Fruit fly (Drosophila melanogaster): ENCODE results near the gene bru3.

The bru3 gene

dm6 chr3L:13660582-13660981 is 142.6 kb downstream of the bru3 start:
- no peak for TF ChIP-seq tna (GFP tag; IDR thresholded peaks at IDR 0.05; ENCODE audit: partially characterized antibody)
- TF ChIP-seq sob (GFP tag; IDR thresholded peaks at IDR 0.05): no peak
- TF ChIP-seq jing (GFP tag; optimal IDR thresholded peaks at IDR 0.05): no peak
- no peak for TF ChIP-seq CG17829 (tag; optimal IDR thresholded peaks at IDR 0.05)
- no peak for TF ChIP-seq Dip2 (GFP tag; IDR thresholded peaks at IDR 0.05)
- no peak for TF ChIP-seq bowl (GFP tag; IDR thresholded peaks at IDR 0.05)
- TF ChIP-seq CG12155 (GFP tag; optimal IDR thresholded peaks at IDR 0.05): no peak
- TF ChIP-seq nerfin-1 (tag; optimal IDR thresholded peaks at IDR 0.05): peak; percentile 15
- no peak for TF ChIP-seq CG11398 (GFP tag; optimal IDR thresholded peaks at IDR 0.05)
- peak; percentile 6 for TF ChIP-seq Ets65A (GFP tag)
- no peak for TF ChIP-seq CoRest (tag; optimal IDR thresholded peaks at IDR 0.05)
- TF ChIP-seq CG8944 (GFP tag; optimal IDR thresholded peaks at IDR 0.05): no peak
- TF ChIP-seq tio (GFP tag; optimal IDR thresholded peaks at IDR 0.05): no peak
- no peak for TF ChIP-seq CG12104 (GFP tag; optimal IDR thresholded peaks at IDR 0.05)
- no peak for TF ChIP-seq CG4854 (GFP tag; optimal IDR thresholded peaks at IDR 0.05)
- peak; percentile 89 for TF ChIP-seq pros (GFP tag; optimal IDR thresholded peaks at IDR 0.05)
- no peak for TF ChIP-seq Nf-YA (GFP tag; IDR thresholded peaks at IDR 0.05)
- no peak for TF ChIP-seq twi (tag; optimal IDR thresholded peaks at IDR 0.05)
- no peak for TF ChIP-seq CG12299 (tag; optimal IDR thresholded peaks at IDR 0.05)
- no peak for TF ChIP-seq da (GFP tag; optimal IDR thresholded peaks at IDR 0.05)
- TF ChIP-seq Gsc (GFP tag; IDR thresholded peaks at IDR 0.05): no peak
- peak; percentile 63 for TF ChIP-seq Hey (tag; optimal IDR thresholded peaks at IDR 0.05)
- TF ChIP-seq HmgZ (tag; optimal IDR thresholded peaks at IDR 0.05): no peak
- TF ChIP-seq Awh (GFP tag; IDR thresholded peaks at IDR 0.05): 0 out of 2 replicates have a peak, but pooled peaks have one; percentile 22
- no peak for TF ChIP-seq unc-4 (GFP tag; IDR thresholded peaks at IDR 0.05; ENCODE audit: partially characterized antibody)
- no peak for TF ChIP-seq zen2 (GFP tag; IDR thresholded peaks at IDR 0.05; ENCODE audit: partially characterized antibody)
- TF ChIP-seq Hsf (GFP tag; optimal IDR thresholded peaks at IDR 0.05): no peak
- TF ChIP-seq klu (GFP tag; IDR thresholded peaks at IDR 0.05): no peak
- TF ChIP-seq her (GFP tag; optimal IDR thresholded peaks at IDR 0.05): no peak
- TF ChIP-seq E2f2 (GFP tag; IDR thresholded peaks at IDR 0.05): no peak
- no peak for TF ChIP-seq NfI (GFP tag; optimal IDR thresholded peaks at IDR 0.05)
- TF ChIP-seq ro (GFP tag; IDR thresholded peaks at IDR 0.05): no peak
- no peak for TF ChIP-seq CG4820 (GFP tag; optimal IDR thresholded peaks at IDR 0.05)
- TF ChIP-seq nom (GFP tag; optimal IDR thresholded peaks at IDR 0.05): no peak
- TF ChIP-seq crol (GFP tag; IDR thresholded peaks at IDR 0.05): no peak
- TF ChIP-seq Six4 (GFP tag; optimal IDR thresholded peaks at IDR 0.05): no peak
- TF ChIP-seq CG13775 (GFP tag; optimal IDR thresholded peaks at IDR 0.05): no peak
- no peak for TF ChIP-seq CG1529 (GFP tag; optimal IDR thresholded peaks at IDR 0.05)
- TF ChIP-seq CG12071 (GFP tag; optimal IDR thresholded peaks at IDR 0.05): no peak
- no peak for TF ChIP-seq repo (GFP tag; optimal IDR thresholded peaks at IDR 0.05)
- TF ChIP-seq nmo (GFP tag; optimal IDR thresholded peaks at IDR 0.05): no peak
- no peak for TF ChIP-seq CG18619 (GFP tag; optimal IDR thresholded peaks at IDR 0.05)
- TF ChIP-seq CG6765 (GFP tag; optimal IDR thresholded peaks at IDR 0.05): no peak
- no peak for TF ChIP-seq CG4360 (GFP tag; IDR thresholded peaks at IDR 0.05)
- TF ChIP-seq Oaz (GFP tag; IDR thresholded peaks at IDR 0.05): no peak
- no peak for TF ChIP-seq ems (GFP tag; optimal IDR thresholded peaks at IDR 0.05)
- TF ChIP-seq Bdp1 (GFP tag; optimal IDR thresholded peaks at IDR 0.05): no peak
- no peak for TF ChIP-seq pfk (GFP tag; optimal IDR thresholded peaks at IDR 0.05)
- TF ChIP-seq tap (tag; optimal IDR thresholded peaks at IDR 0.05): no peak
- peak; percentile 29 for TF ChIP-seq oc (tag; optimal IDR thresholded peaks at IDR 0.05)
- no peak for TF ChIP-seq ssp (GFP tag; IDR thresholded peaks at IDR 0.05)
- TF ChIP-seq trem (tag; optimal IDR thresholded peaks at IDR 0.05): no peak
- no peak for TF ChIP-seq Antp (GFP tag; optimal IDR thresholded peaks at IDR 0.05)

All from whole organism, embryonic.